Worm (Caenorhabditis elegans) whole organism, young adult: ENCODE data around the gene erh-2.
A peak's percentile ranks its signal among the peaks of the same experiment; 100 is the strongest.

Experiments used
- B0019.2 ChIP-seq: fragments of 200-800 bp; sonication (Bioruptor generic); conservative IDR thresholded peaks from 2 replicates; pipeline ENCODE4 v1.3.6; 2022; ENCODE audit warnings: missing genetic modification reagents, missing genetic modification characterization, missing compliant biosample characterization
- C06A6.2 ChIP-seq: fragments of 200-800 bp; sonication (Bioruptor generic); conservative IDR thresholded peaks from 2 replicates; pipeline ENCODE4 v1.3.6; 2022; ENCODE audit warnings: missing genetic modification characterization, missing compliant biosample characterization
- F22D6.2 ChIP-seq: sonication (generic microtip); optimal IDR thresholded peaks from 2 replicates; lab custom pipeline; 2016; ENCODE audit warnings: mild to moderate bottlenecking, missing genetic modification characterization, missing compliant biosample characterization
- F23B12.7 ChIP-seq: sonication (generic microtip); optimal IDR thresholded peaks from 2 replicates; lab custom pipeline; 2017; ENCODE audit warnings: missing genetic modification characterization, mild to moderate bottlenecking, missing compliant biosample characterization, antibody characterized with exemption, moderate library complexity; ENCODE audit not compliant: insufficient read depth
- F37B4.10 ChIP-seq: fragments of 200-800 bp; sonication (Bioruptor generic); IDR thresholded peaks from 2 replicates; pipeline ENCODE4 v1.3.6; 2022; ENCODE audit warnings: missing genetic modification characterization, missing compliant biosample characterization
- F49E8.2 ChIP-seq: sonication (generic microtip); optimal IDR thresholded peaks from 3 replicates; lab custom pipeline; 2017; ENCODE audit warnings: missing genetic modification characterization, mild to moderate bottlenecking, missing compliant biosample characterization, antibody characterized with exemption, moderate library complexity; ENCODE audit not compliant: insufficient read depth
- F52B5.7 ChIP-seq: sonication (generic microtip); optimal IDR thresholded peaks from 2 replicates; lab custom pipeline; 2016; ENCODE audit warnings: mild to moderate bottlenecking, missing genetic modification characterization, missing compliant biosample characterization
- F57A8.1 ChIP-seq: fragments of 200-800 bp; sonication (Bioruptor generic); optimal IDR thresholded peaks from 2 replicates; lab custom pipeline; 2018; ENCODE audit warnings: mild to moderate bottlenecking, missing genetic modification characterization, moderate library complexity, missing compliant biosample characterization
- K12H6.12 ChIP-seq: fragments of 200-800 bp; sonication (Bioruptor generic); optimal IDR thresholded peaks from 2 replicates; lab custom pipeline; 2018; ENCODE audit warnings: mild to moderate bottlenecking, missing genetic modification characterization, missing compliant biosample characterization
- T07F8.4 ChIP-seq: sonication (generic microtip); optimal IDR thresholded peaks from 2 replicates; lab custom pipeline; 2016; ENCODE audit warnings: mild to moderate bottlenecking, missing genetic modification characterization, moderate library complexity, missing compliant biosample characterization
- aptf-2 ChIP-seq: fragments of 200-800 bp; sonication (Bioruptor generic); conservative IDR thresholded peaks from 2 replicates; pipeline ENCODE4 v1.3.6; 2022; ENCODE audit warnings: missing genetic modification reagents, missing genetic modification characterization, missing compliant biosample characterization
- attf-6 ChIP-seq: fragments of 200-800 bp; sonication (Bioruptor generic); IDR thresholded peaks from 2 replicates; pipeline ENCODE4 v1.3.6; 2022; ENCODE audit warnings: missing genetic modification reagents, missing genetic modification characterization, missing compliant biosample characterization
- cebp-1 ChIP-seq, 2 experiments: fragments of 200-800 bp in 1 of 2; sonication (Bioruptor generic) in 1 of 2; sonication (generic microtip) in 1 of 2; IDR thresholded peaks in 1 of 2; optimal IDR thresholded peaks in 1 of 2; 2 replicates each; pipeline versions ENCODE4 v1.3.6 to Lab custom; 2017 to 2022; ENCODE audit warnings: missing compliant biosample characterization in 2 of 2, missing genetic modification characterization in 2 of 2, mild to moderate bottlenecking in 1 of 2, missing genetic modification reagents in 1 of 2, moderate library complexity in 1 of 2
- cebp-2 ChIP-seq: fragments of 200-800 bp; sonication (Bioruptor generic); IDR thresholded peaks from 2 replicates; pipeline ENCODE4 v1.3.6; 2022; ENCODE audit warnings: missing genetic modification characterization, missing compliant biosample characterization
- ceh-40 ChIP-seq: fragments of 200-800 bp; sonication (Bioruptor generic); IDR thresholded peaks from 2 replicates; pipeline ENCODE4 v1.3.6; 2022; ENCODE audit warnings: missing genetic modification characterization, missing compliant biosample characterization
- ceh-79 ChIP-seq: sonication (generic microtip); optimal IDR thresholded peaks from 2 replicates; lab custom pipeline; 2017; ENCODE audit warnings: mild to moderate bottlenecking, missing genetic modification characterization, missing compliant biosample characterization
- die-1 ChIP-seq: sonication (generic microtip); optimal IDR thresholded peaks from 2 replicates; lab custom pipeline; 2016; ENCODE audit warnings: missing genotype, mild to moderate bottlenecking, missing genetic modification characterization, missing compliant biosample characterization
- dpl-1 ChIP-seq: fragments of 150-350 bp; optimal IDR thresholded peaks from 2 replicates; lab custom pipeline; 2014; ENCODE audit warnings: missing biosample characterization, missing genetic modification reagents, missing genetic modification characterization
- egl-44 ChIP-seq: fragments of 200-800 bp; sonication (Bioruptor generic); IDR thresholded peaks from 2 replicates; pipeline ENCODE4 v1.3.6; 2022; ENCODE audit warnings: missing genetic modification reagents, missing genetic modification characterization, missing compliant biosample characterization
- egrh-3 ChIP-seq: fragments of 200-800 bp; sonication (Bioruptor generic); IDR thresholded peaks from 2 replicates; pipeline ENCODE4 v1.3.6; 2022; ENCODE audit warnings: missing genetic modification reagents, missing genetic modification characterization, missing compliant biosample characterization
- gei-17 ChIP-seq: fragments of 200-800 bp; sonication (Bioruptor generic); optimal IDR thresholded peaks from 2 replicates; lab custom pipeline; 2018; ENCODE audit warnings: mild to moderate bottlenecking, missing genetic modification characterization, missing compliant biosample characterization
- hlh-12 ChIP-seq: sonication (generic microtip); optimal IDR thresholded peaks from 2 replicates; lab custom pipeline; 2016; ENCODE audit warnings: missing genetic modification characterization, missing compliant biosample characterization
- let-526 ChIP-seq: fragments of 200-800 bp; sonication (Bioruptor generic); IDR thresholded peaks from 2 replicates; pipeline ENCODE4 v1.3.6; 2022; ENCODE audit warnings: missing genetic modification reagents, missing genetic modification characterization, missing compliant biosample characterization
- lin-35 ChIP-seq, 3 experiments: fragments of 150-350 bp in 2 of 3; sonication (generic microtip) in 1 of 3; optimal IDR thresholded peaks; 2 replicates each; lab custom pipeline; 2014 to 2018; ENCODE audit warnings: missing biosample characterization in 3 of 3, missing genetic modification characterization in 3 of 3, missing genetic modification reagents in 3 of 3
- lir-1 ChIP-seq: fragments of 200-800 bp; sonication (Bioruptor generic); conservative IDR thresholded peaks from 2 replicates; pipeline ENCODE4 v1.3.6; 2022; ENCODE audit warnings: missing genetic modification reagents, missing genetic modification characterization, missing compliant biosample characterization
- madf-10 ChIP-seq: sonication (generic microtip); optimal IDR thresholded peaks from 2 replicates; lab custom pipeline; 2016; ENCODE audit warnings: mild to moderate bottlenecking, missing genetic modification characterization, missing compliant biosample characterization
- madf-3 ChIP-seq: fragments of 200-800 bp; sonication (Bioruptor generic); IDR thresholded peaks from 2 replicates; pipeline ENCODE4 v1.3.6; 2022; ENCODE audit warnings: missing genetic modification reagents, missing genetic modification characterization, missing compliant biosample characterization
- madf-6 ChIP-seq: fragments of 200-800 bp; sonication (Bioruptor generic); IDR thresholded peaks from 2 replicates; pipeline ENCODE4 v1.3.6; 2022; ENCODE audit warnings: missing genetic modification reagents, missing genetic modification characterization, missing compliant biosample characterization
- mel-28 ChIP-seq: sonication (generic microtip); optimal IDR thresholded peaks from 2 replicates; lab custom pipeline; 2016; ENCODE audit warnings: borderline replicate concordance, mild to moderate bottlenecking, missing genetic modification characterization, missing compliant biosample characterization
- nfya-2 ChIP-seq: fragments of 200-800 bp; sonication (Bioruptor generic); IDR thresholded peaks from 2 replicates; pipeline ENCODE4 v1.3.6; 2022; ENCODE audit warnings: missing genetic modification reagents, missing genetic modification characterization, missing compliant biosample characterization
- rcor-1 ChIP-seq: fragments of 200-800 bp; sonication (Bioruptor generic); IDR thresholded peaks from 2 replicates; pipeline ENCODE4 v1.3.6; 2022; ENCODE audit warnings: missing genetic modification reagents, missing genetic modification characterization, missing compliant biosample characterization
- rec-8 ChIP-seq, 2 experiments: sonication (generic microtip); optimal IDR thresholded peaks; 2 replicates each; lab custom pipeline; 2016; ENCODE audit warnings: mild to moderate bottlenecking in 2 of 2, missing genetic modification characterization in 2 of 2, missing genetic modification reagents in 2 of 2, missing genotype in 2 of 2, missing biosample characterization in 1 of 2, missing compliant biosample characterization in 1 of 2, moderate library complexity in 1 of 2
- snpc-4 ChIP-seq, 5 experiments: fragments of 150-350 bp in 1 of 5; sonication (generic microtip) in 4 of 5; optimal IDR thresholded peaks; 2 replicates each; lab custom pipeline; 2014 to 2018; ENCODE audit warnings: missing genetic modification characterization in 5 of 5, missing biosample characterization in 3 of 5, antibody characterized with exemption in 2 of 5, mild to moderate bottlenecking in 2 of 5, missing compliant biosample characterization in 2 of 5, missing genotype in 2 of 5, moderate library complexity in 2 of 5, missing genetic modification reagents in 1 of 5
- somi-1 ChIP-seq: fragments of 200-800 bp; sonication (Bioruptor generic); optimal IDR thresholded peaks from 2 replicates; lab custom pipeline; 2018; ENCODE audit warnings: mild to moderate bottlenecking, missing genetic modification characterization, missing compliant biosample characterization
- sptf-2 ChIP-seq: fragments of 200-800 bp; sonication (Bioruptor generic); optimal IDR thresholded peaks from 2 replicates; lab custom pipeline; 2018; ENCODE audit warnings: mild to moderate bottlenecking, missing genetic modification characterization, missing compliant biosample characterization
- tbp1 ChIP-seq: fragments of 200-800 bp; sonication (Bioruptor generic); optimal IDR thresholded peaks from 2 replicates; lab custom pipeline; 2018; ENCODE audit warnings: mild to moderate bottlenecking, missing genetic modification characterization, missing compliant biosample characterization
- tlf-1 ChIP-seq: fragments of 200-800 bp; sonication (Bioruptor generic); optimal IDR thresholded peaks from 2 replicates; lab custom pipeline; 2018; ENCODE audit warnings: mild to moderate bottlenecking, missing genetic modification characterization, missing compliant biosample characterization
- ztf-18 ChIP-seq: sonication (generic microtip); optimal IDR thresholded peaks from 2 replicates; lab custom pipeline; 2016; ENCODE audit warnings: missing genotype, mild to moderate bottlenecking, missing genetic modification characterization, missing compliant biosample characterization
- ztf-22 ChIP-seq: fragments of 200-800 bp; sonication (Bioruptor generic); optimal IDR thresholded peaks from 2 replicates; lab custom pipeline; 2018; ENCODE audit warnings: mild to moderate bottlenecking, missing genetic modification characterization, moderate library complexity, missing compliant biosample characterization
- ztf-25 ChIP-seq: fragments of 200-800 bp; sonication (Bioruptor generic); IDR thresholded peaks from 2 replicates; pipeline ENCODE4 v1.3.6; 2022; ENCODE audit warnings: missing genetic modification reagents, missing genetic modification characterization, missing compliant biosample characterization
- ztf-28 ChIP-seq: fragments of 200-800 bp; sonication (Bioruptor generic); IDR thresholded peaks from 2 replicates; pipeline ENCODE4 v1.3.6; 2022; ENCODE audit warnings: missing genetic modification reagents, missing genetic modification characterization, missing compliant biosample characterization
- ztf-6 ChIP-seq: fragments of 200-800 bp; sonication (Bioruptor generic); IDR thresholded peaks from 2 replicates; pipeline ENCODE4 v1.3.6; 2022; ENCODE audit warnings: missing genetic modification reagents, missing genetic modification characterization, missing compliant biosample characterization

Gene erh-2

DNA sequence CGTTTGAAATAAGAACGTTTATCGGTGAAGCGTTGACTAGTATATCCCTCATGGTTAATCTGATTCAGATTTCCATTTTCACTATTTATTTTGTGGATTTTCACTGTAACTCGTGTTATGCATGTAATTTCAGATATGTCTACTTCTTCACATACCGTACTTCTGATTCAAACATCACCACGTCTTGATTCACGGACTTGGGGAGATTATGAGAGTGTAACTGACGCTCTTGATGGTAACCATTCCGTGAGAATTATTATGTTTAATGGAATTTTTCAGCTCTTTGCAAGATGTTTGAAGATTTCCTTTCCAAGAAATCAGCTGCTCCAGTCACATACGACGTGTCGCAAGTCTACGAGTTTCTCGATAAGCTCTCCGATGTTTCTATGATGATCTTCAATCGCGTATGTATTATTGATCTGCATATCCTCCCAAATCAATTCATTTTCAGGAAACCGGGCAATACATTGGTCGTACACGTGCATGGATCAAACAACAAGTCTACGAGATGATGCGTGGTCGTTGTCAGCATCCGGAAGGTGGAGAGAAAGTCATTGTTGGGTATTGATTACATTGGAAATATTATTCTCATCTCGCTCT is at the start of gene erh-2:
erh-2 (plus strand) TSS at position 134 of the 600 bp plus-strand sequence.
- TF ChIP-seq F52B5.7 (tag; lab: Kevin White, UChicago) (no peak), rcor-1 (0 out of 2 replicates have a peak, but pooled peaks have one; percentile 6), cebp-2 (GFP tag; lab: Robert Waterston, UW) (no peak), egrh-3 (GFP tag; lab: Robert Waterston, UW) (no peak), F49E8.2 (peak; percentile 61), madf-6 (GFP tag; lab: Robert Waterston, UW) (peak; percentile 35; the same call in 1 of the 2 replicates), ztf-18 (no peak), F23B12.7 (no peak), mel-28 (no peak), aptf-2 (no peak), die-1 (tag; lab: Kevin White, UChicago) (no peak), F57A8.1 (no peak), dpl-1 (GFP tag; lab: Kevin White, UChicago) (no peak), lin-35 (GFP tag; optimal IDR thresholded peaks at IDR 0.05; lab: Kevin White, UChicago) (peak in 1 of 3 experiments; percentile 21), ceh-40 (no peak), hlh-12 (tag; lab: Kevin White, UChicago) (no peak), gei-17 (GFP tag; lab: Kevin White, UChicago) (no peak), rec-8 (tag; optimal IDR thresholded peaks at IDR 0.05; lab: Kevin White, UChicago) (no peak), T07F8.4 (tag; lab: Kevin White, UChicago) (no peak), ztf-25 (GFP tag; lab: Robert Waterston, UW) (no peak), ztf-6 (GFP tag; lab: Robert Waterston, UW) (no peak), C06A6.2 (GFP tag; lab: Robert Waterston, UW) (no peak), attf-6 (GFP tag; lab: Robert Waterston, UW) (0 out of 2 replicates have a peak, but pooled peaks have one; percentile 30), let-526 (no peak), tlf-1 (GFP tag; lab: Kevin White, UChicago) (no peak), B0019.2 (GFP tag; lab: Robert Waterston, UW) (no peak), madf-3 (GFP tag; lab: Robert Waterston, UW) (0 out of 2 replicates have a peak, but pooled peaks have one; percentile 59), F37B4.10 (GFP tag; lab: Robert Waterston, UW) (no peak), madf-10 (tag; lab: Kevin White, UChicago) (no peak)

- no peak for TF ChIP-seq lin-35 (GFP tag; optimal IDR thresholded peaks at IDR 0.05; lab: Kevin White, UChicago)
These were observed 48.1 kb upstream of the erh-2 start, which contains the start of gene M88.3 for ce11 chrIII:4544959-4545358. TSS of gene M88.3 (minus strand) at chrIII:4545059.

DNA sequence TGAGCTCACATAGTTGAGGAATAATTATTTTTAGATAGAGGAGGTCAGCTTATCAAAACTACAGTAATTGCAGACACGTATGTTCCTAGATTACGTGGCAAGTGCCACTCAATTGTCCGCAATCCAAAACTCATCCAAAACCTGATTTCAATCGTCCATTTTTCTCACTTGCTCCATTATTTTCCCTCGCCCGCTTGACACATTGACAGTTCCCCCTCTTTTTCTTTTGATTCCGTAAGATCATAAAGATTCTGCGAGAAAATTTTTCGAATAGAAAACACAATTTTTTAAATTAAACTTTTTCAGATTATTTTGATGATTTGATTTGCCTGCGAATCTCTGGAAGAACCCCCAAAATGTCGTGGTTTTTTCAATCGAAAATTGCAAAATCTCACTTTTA is 44.3 kb upstream of the erh-2 start, which contains the start of gene M88.4:
M88.4 (plus strand) TSS at position 301 of the 400 bp plus-strand sequence.
- no peak for TF ChIP-seq F49E8.2
- TF ChIP-seq, all 124 proteins: peak for 0

DNA sequence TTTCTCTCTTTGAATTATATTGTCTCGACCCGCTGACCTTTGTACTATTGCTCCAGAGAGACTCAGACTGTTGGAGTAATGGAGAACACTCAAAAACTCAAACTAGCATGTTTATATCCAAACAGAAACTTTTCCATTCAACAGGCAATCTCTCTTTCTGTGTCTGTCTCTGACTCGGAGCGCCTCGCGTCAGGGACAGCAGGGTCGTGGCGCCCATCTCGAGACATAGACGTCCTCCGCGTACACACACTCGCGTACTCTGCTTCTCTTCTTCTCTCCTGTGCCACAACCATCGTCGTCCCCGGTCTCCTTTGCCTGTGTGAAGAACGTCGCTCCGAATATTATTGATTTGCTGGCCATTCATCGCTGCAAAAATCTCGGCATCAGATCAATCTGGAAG is 41.1 kb upstream of the erh-2 start:
- TF ChIP-seq ztf-25 (GFP tag; lab: Robert Waterston, UW) (no peak), tbp1 (GFP tag; lab: Kevin White, UChicago) (peak; percentile 8), K12H6.12 (tag; lab: Kevin White, UChicago) (peak; percentile 79), lir-1 (no peak), ztf-28 (GFP tag; lab: Robert Waterston, UW) (no peak), egl-44 (no peak), ceh-79 (no peak), somi-1 (GFP tag; lab: Kevin White, UChicago) (no peak), madf-10 (tag; lab: Kevin White, UChicago) (peak; percentile 43), ztf-22 (GFP tag; lab: Kevin White, UChicago) (no peak), nfya-2 (GFP tag; lab: Robert Waterston, UW) (no peak), sptf-2 (no peak), snpc-4 (GFP tag; optimal IDR thresholded peaks at IDR 0.05; lab: Kevin White, UChicago) (no peak), snpc-4 (tag; optimal IDR thresholded peaks at IDR 0.05; lab: Kevin White, UChicago) (peak in 3 of 4 experiments; percentile 12 to 55 (median 45)), cebp-1 (GFP tag; IDR thresholded peaks at IDR 0.05; lab: Robert Waterston, UW) (peak; percentile 42; the same call in 1 of the 2 replicates), cebp-1 (tag; optimal IDR thresholded peaks at IDR 0.05; lab: Kevin White, UChicago) (peak; percentile 73), aptf-2 (no peak), F22D6.2 (tag; lab: Kevin White, UChicago) (no peak), ztf-18 (peak; percentile 47)
